Fruit fly (Drosophila melanogaster) whole organism, embryonic: ENCODE data around the gene Best4.

Source experiments
- Antp ChIP-seq: fragments of 200-800 bp; sonication (Bioruptor generic); optimal IDR thresholded peaks from 3 replicates; lab custom pipeline; 2016; ENCODE audit warnings: missing biosample characterization, missing genetic modification characterization
- Awh ChIP-seq: fragments of 200-800 bp; sonication (Bioruptor generic); IDR thresholded peaks from 2 replicates; pipeline ENCODE4, ENCODE4 v1.3.6; 2022; ENCODE audit warnings: missing biosample characterization, missing genetic modification characterization
- CG10209 ChIP-seq: fragments of 200-800 bp; sonication (Bioruptor generic); optimal IDR thresholded peaks from 3 replicates; lab custom pipeline; 2017; ENCODE audit warnings: missing biosample characterization, mild to moderate bottlenecking, missing genetic modification characterization, missing genetic modification reagents
- CG10543 ChIP-seq: fragments of 200-800 bp; sonication (Bioruptor generic); optimal IDR thresholded peaks from 3 replicates; lab custom pipeline; 2017; ENCODE audit warnings: missing biosample characterization, mild to moderate bottlenecking, missing genetic modification characterization, moderate library complexity
- CG11456 ChIP-seq: fragments of 200-800 bp; sonication (Bioruptor generic); IDR thresholded peaks from 3 replicates; pipeline ENCODE4 v1.3.6; 2022; ENCODE audit warnings: missing biosample characterization, missing genetic modification characterization
- CG11695 ChIP-seq: fragments of 200-800 bp; sonication (Bioruptor generic); IDR thresholded peaks from 3 replicates; pipeline ENCODE4 v1.3.6; 2022; ENCODE audit warnings: missing biosample characterization, missing genetic modification characterization
- CG1233 ChIP-seq: fragments of 200-800 bp; sonication (Bioruptor generic); optimal IDR thresholded peaks from 4 replicates; lab custom pipeline; 2018; ENCODE audit warnings: missing biosample characterization, mild to moderate bottlenecking, missing genetic modification characterization
- CG17361 ChIP-seq: fragments of 200-800 bp; sonication (Bioruptor generic); IDR thresholded peaks from 3 replicates; pipeline ENCODE4 v1.3.6; 2022; ENCODE audit warnings: missing biosample characterization, missing genetic modification characterization
- CG17802 ChIP-seq: fragments of 200-800 bp; sonication (Bioruptor generic); optimal IDR thresholded peaks from 2 replicates; lab custom pipeline; 2018; ENCODE audit warnings: missing biosample characterization, mild to moderate bottlenecking, missing genetic modification characterization, moderate library complexity
- CG32772 ChIP-seq: fragments of 200-800 bp; sonication (Bioruptor generic); IDR thresholded peaks from 2 replicates; pipeline ENCODE4 v1.3.6; 2022; ENCODE audit warnings: missing biosample characterization, missing genetic modification characterization
- CG6765 ChIP-seq: fragments of 200-800 bp; sonication (Bioruptor generic); optimal IDR thresholded peaks from 3 replicates; lab custom pipeline; 2017; ENCODE audit warnings: missing biosample characterization, mild to moderate bottlenecking, missing genetic modification characterization
- CG8388 ChIP-seq: fragments of 200-800 bp; sonication (Bioruptor generic); optimal IDR thresholded peaks from 2 replicates; lab custom pipeline; 2019; ENCODE audit warnings: missing biosample characterization, mild to moderate bottlenecking, missing genetic modification characterization, moderate library complexity
- CoRest ChIP-seq: fragments of 200-800 bp; sonication (Bioruptor generic); optimal IDR thresholded peaks from 3 replicates; lab custom pipeline; 2018; ENCODE audit warnings: missing biosample characterization, mild to moderate bottlenecking, missing genetic modification characterization, moderate library complexity
- D19A ChIP-seq: fragments of 200-800 bp; optimal IDR thresholded peaks from 3 replicates; lab custom pipeline; 2019; ENCODE audit warnings: missing biosample characterization, mild to moderate bottlenecking, missing genetic modification characterization, moderate library complexity
- Eip74EF ChIP-seq, 2 experiments: fragments of 200-800 bp in 1 of 2; fragments of >200 bp in 1 of 2; sonication (Bioruptor generic) in 1 of 2; optimal IDR thresholded peaks; 2 replicates each; lab custom pipeline; 2017 to 2019; ENCODE audit warnings: missing biosample characterization in 2 of 2, missing genetic modification characterization in 2 of 2, mild to moderate bottlenecking in 1 of 2, moderate library complexity in 1 of 2
- Fer1 ChIP-seq: fragments of 200-800 bp; sonication (Bioruptor generic); optimal IDR thresholded peaks from 2 replicates; lab custom pipeline; 2017; ENCODE audit warnings: missing biosample characterization, mild to moderate bottlenecking, missing genetic modification characterization
- HLH54F ChIP-seq: fragments of 200-800 bp; sonication (Bioruptor generic); optimal IDR thresholded peaks from 3 replicates; lab custom pipeline; 2016; ENCODE audit warnings: missing biosample characterization, missing genetic modification characterization
- Hr78 ChIP-seq, 2 experiments: fragments of 200-800 bp in 1 of 2; fragments of >200 bp in 1 of 2; sonication (Bioruptor generic) in 1 of 2; optimal IDR thresholded peaks; 2 replicates each; lab custom pipeline; 2017 to 2019; ENCODE audit warnings: missing biosample characterization in 2 of 2, missing genetic modification characterization in 2 of 2, mild to moderate bottlenecking in 1 of 2, moderate library complexity in 1 of 2
- Mad ChIP-seq: fragments of 200-800 bp; sonication (Bioruptor generic); optimal IDR thresholded peaks from 2 replicates; lab custom pipeline; 2016; ENCODE audit warnings: missing biosample characterization, missing genetic modification characterization
- Myb ChIP-seq: fragments of 200-800 bp; sonication (Bioruptor generic); optimal IDR thresholded peaks from 2 replicates; lab custom pipeline; 2016; ENCODE audit warnings: missing biosample characterization, missing genetic modification characterization
- Nf-YB ChIP-seq: fragments of 200-800 bp; sonication (Bioruptor generic); optimal IDR thresholded peaks from 3 replicates; lab custom pipeline; 2019; ENCODE audit warnings: missing biosample characterization, mild to moderate bottlenecking, missing genetic modification characterization, moderate library complexity
- Optix ChIP-seq: fragments of 200-800 bp; sonication (Bioruptor generic); IDR thresholded peaks from 3 replicates; pipeline ENCODE4 v1.3.6; 2022; ENCODE audit warnings: missing biosample characterization, missing genetic modification characterization
- PHDP ChIP-seq: fragments of 200-800 bp; sonication (Bioruptor generic); optimal IDR thresholded peaks from 3 replicates; lab custom pipeline; 2018; ENCODE audit warnings: missing biosample characterization, mild to moderate bottlenecking, missing genetic modification characterization, moderate library complexity
- Scr ChIP-seq: fragments of 200-800 bp; sonication (Bioruptor generic); IDR thresholded peaks from 2 replicates; pipeline ENCODE4 v1.3.6; 2022; ENCODE audit warnings: missing biosample characterization, missing genetic modification characterization; ENCODE audit not compliant: partially characterized antibody
- Sox102F ChIP-seq: fragments of 200-800 bp; sonication (Bioruptor generic); optimal IDR thresholded peaks from 2 replicates; lab custom pipeline; 2018; ENCODE audit warnings: missing biosample characterization, mild to moderate bottlenecking, missing genetic modification characterization, moderate library complexity
- Xbp1 ChIP-seq: fragments of 200-800 bp; sonication (Bioruptor generic); optimal IDR thresholded peaks from 3 replicates; lab custom pipeline; 2016; ENCODE audit warnings: missing biosample characterization, mild to moderate bottlenecking, missing genetic modification characterization
- Xrp1 ChIP-seq: fragments of 200-800 bp; sonication (Bioruptor generic); IDR thresholded peaks from 2 replicates; pipeline ENCODE4 v1.3.6; 2022; ENCODE audit warnings: missing biosample characterization, missing genetic modification characterization
- bowl ChIP-seq: fragments of 200-800 bp; sonication (Bioruptor generic); IDR thresholded peaks from 2 replicates; pipeline ENCODE4 v1.3.6; 2022; ENCODE audit warnings: missing biosample characterization, missing genetic modification characterization
- ci ChIP-seq: fragments of 200-800 bp; sonication (Bioruptor generic); IDR thresholded peaks from 3 replicates; pipeline ENCODE4 v1.3.6; 2022; ENCODE audit warnings: missing biosample characterization, missing genetic modification characterization
- crc ChIP-seq: fragments of 200-800 bp; sonication (Bioruptor generic); optimal IDR thresholded peaks from 2 replicates; lab custom pipeline; 2016; ENCODE audit warnings: missing biosample characterization, missing genetic modification characterization
- da ChIP-seq: fragments of 200-800 bp; sonication (Bioruptor generic); optimal IDR thresholded peaks from 2 replicates; lab custom pipeline; 2016; ENCODE audit warnings: missing biosample characterization, missing genetic modification characterization
- dimm ChIP-seq: fragments of 200-800 bp; sonication (Bioruptor generic); IDR thresholded peaks from 2 replicates; pipeline ENCODE4 v1.3.6; 2022; ENCODE audit warnings: missing biosample characterization, missing genetic modification characterization
- dpn ChIP-seq, 2 experiments: fragments of 200-800 bp; sonication (Bioruptor generic); optimal IDR thresholded peaks; 3 replicates each; lab custom pipeline; 2016; ENCODE audit warnings: missing biosample characterization in 2 of 2, missing genetic modification characterization in 2 of 2
- h ChIP-seq: fragments of >200 bp; optimal IDR thresholded peaks from 2 replicates; lab custom pipeline; 2017
- hth ChIP-seq: fragments of >200 bp; optimal IDR thresholded peaks from 2 replicates; lab custom pipeline; 2017; ENCODE audit warnings: inconsistent platforms
- kah ChIP-seq: fragments of 200-800 bp; sonication (Bioruptor generic); optimal IDR thresholded peaks from 2 replicates; lab custom pipeline; 2018; ENCODE audit warnings: missing biosample characterization, mild to moderate bottlenecking, missing genetic modification characterization
- nerfin-1 ChIP-seq: fragments of 200-800 bp; sonication (Bioruptor generic); optimal IDR thresholded peaks from 3 replicates; lab custom pipeline; 2019; ENCODE audit warnings: missing biosample characterization, mild to moderate bottlenecking, missing genetic modification characterization, moderate library complexity
- nmo ChIP-seq: fragments of 200-800 bp; sonication (Bioruptor generic); optimal IDR thresholded peaks from 2 replicates; lab custom pipeline; 2018; ENCODE audit warnings: missing biosample characterization, mild to moderate bottlenecking, missing genetic modification characterization, moderate library complexity
- odd ChIP-seq: fragments of 200-800 bp; sonication (Bioruptor generic); optimal IDR thresholded peaks from 2 replicates; lab custom pipeline; 2017; ENCODE audit warnings: missing biosample characterization, mild to moderate bottlenecking, missing genetic modification characterization
- onecut ChIP-seq: fragments of 200-800 bp; sonication (Bioruptor generic); IDR thresholded peaks from 2 replicates; pipeline ENCODE4 v1.3.6; 2022; ENCODE audit warnings: missing biosample characterization, missing genetic modification characterization
- org-1 ChIP-seq: fragments of 200-800 bp; sonication (Bioruptor generic); optimal IDR thresholded peaks from 2 replicates; lab custom pipeline; 2017; ENCODE audit warnings: missing biosample characterization, missing genetic modification characterization
- ranshi ChIP-seq: fragments of 200-800 bp; sonication (Bioruptor generic); IDR thresholded peaks from 2 replicates; pipeline ENCODE4 v1.3.6; 2022; ENCODE audit warnings: missing biosample characterization, missing genetic modification characterization
- row ChIP-seq: fragments of 200-800 bp; sonication (Bioruptor generic); IDR thresholded peaks from 3 replicates; pipeline ENCODE4 v1.3.6; 2022; ENCODE audit warnings: missing biosample characterization, missing genetic modification characterization
- schlank ChIP-seq: fragments of 200-800 bp; sonication (Bioruptor generic); optimal IDR thresholded peaks from 2 replicates; lab custom pipeline; 2018; ENCODE audit warnings: missing biosample characterization, mild to moderate bottlenecking, missing genetic modification characterization
- ssp ChIP-seq: fragments of 200-800 bp; sonication (Bioruptor generic); IDR thresholded peaks from 2 replicates; pipeline ENCODE4 v1.3.6; 2022; ENCODE audit warnings: missing biosample characterization, missing genetic modification characterization
- sug ChIP-seq: fragments of 200-800 bp; optimal IDR thresholded peaks from 2 replicates; lab custom pipeline; 2019; ENCODE audit warnings: missing biosample characterization, mild to moderate bottlenecking, missing genetic modification characterization, moderate library complexity
- tll ChIP-seq, 2 experiments: fragments of 200-800 bp in 1 of 2; fragments of >200 bp in 1 of 2; sonication (Bioruptor generic) in 1 of 2; optimal IDR thresholded peaks; 2 replicates each; lab custom pipeline; 2017 to 2019; ENCODE audit warnings: missing biosample characterization in 2 of 2, missing genetic modification characterization in 2 of 2, mild to moderate bottlenecking in 1 of 2, moderate library complexity in 1 of 2
- vnd ChIP-seq: fragments of 200-800 bp; sonication (Bioruptor generic); IDR thresholded peaks from 3 replicates; pipeline ENCODE4 v1.3.6; 2022; ENCODE audit warnings: missing biosample characterization, missing genetic modification characterization; ENCODE audit not compliant: partially characterized antibody

The Best4 gene

DNA sequence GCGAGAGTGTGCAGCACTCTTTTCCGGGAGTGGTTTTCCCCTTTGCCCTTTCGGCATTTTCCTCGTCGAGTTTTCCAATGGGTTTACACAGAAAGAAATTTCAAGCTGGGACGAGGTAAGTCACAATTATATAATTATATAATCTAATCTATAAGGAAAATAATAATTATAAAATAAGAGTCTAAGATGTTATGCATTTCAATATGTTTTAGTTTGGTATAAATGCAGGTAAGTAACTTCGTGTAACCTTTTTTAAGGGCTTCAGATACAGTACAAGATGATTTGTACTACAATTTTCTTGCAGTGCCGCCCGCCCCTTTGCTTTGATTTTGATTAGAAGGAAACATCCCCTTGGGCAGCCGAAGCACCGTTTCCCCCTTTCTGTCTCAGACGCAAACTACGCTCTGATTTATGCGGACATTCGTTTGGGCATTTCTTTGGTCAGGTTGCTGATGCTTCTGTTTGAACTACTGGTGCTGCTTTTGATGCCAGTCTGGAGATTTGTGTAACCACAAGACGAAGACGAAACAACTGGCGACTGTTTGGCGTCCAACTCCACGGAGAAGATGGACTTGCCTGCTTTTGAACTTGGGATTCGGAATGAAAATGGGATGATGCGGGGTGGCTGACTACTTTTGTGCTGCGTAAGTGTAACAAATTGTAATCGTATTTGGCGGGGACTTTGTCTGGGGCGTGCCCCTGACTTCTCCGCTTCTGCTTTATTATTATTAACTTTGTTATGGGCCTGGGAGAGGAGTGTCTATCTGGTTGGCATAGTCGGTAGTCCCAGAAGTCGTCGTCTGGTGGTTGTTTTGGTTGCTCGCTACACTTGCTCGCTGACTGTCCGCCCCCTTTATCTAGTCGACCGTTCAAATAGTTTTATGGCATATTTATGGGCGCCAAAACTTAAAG, 13.0 kb downstream of the Best4 start (continued):
- TF ChIP-seq CG10543 (GFP tag; lab: Kevin White, UChicago) (no peak), da (no peak), org-1 (GFP tag; lab: Kevin White, UChicago) (peak; percentile 9), Xrp1 (peak; percentile 87), CG11456 (GFP tag; lab: Robert Waterston, UW) (no peak), Myb (GFP tag; lab: Kevin White, UChicago) (no peak), CoRest (tag; lab: Kevin White, UChicago) (peak; percentile 67), dimm (no peak), h (no peak), CG8388 (GFP tag; lab: Kevin White, UChicago) (peak; percentile 52), kah (peak; percentile 12), Fer1 (GFP tag; lab: Kevin White, UChicago) (no peak), dpn (GFP tag; optimal IDR thresholded peaks at IDR 0.05; lab: Kevin White, UChicago) (peak in 1 of 2 experiments; percentile 48), Hr78 (GFP tag; optimal IDR thresholded peaks at IDR 0.05; lab: Kevin White, UChicago) (peak in 1 of 2 experiments; percentile 24), nerfin-1 (tag; lab: Kevin White, UChicago) (peak; percentile 71), ssp (GFP tag; lab: Robert Waterston, UW) (peak; percentile 53), tll (GFP tag; optimal IDR thresholded peaks at IDR 0.05; lab: Kevin White, UChicago) (no peak), vnd (GFP tag; lab: Robert Waterston, UW) (no peak), Scr (no peak), row (peak; percentile 82), nmo (GFP tag; lab: Kevin White, UChicago) (peak; percentile 81), CG1233 (GFP tag; lab: Kevin White, UChicago) (peak; percentile 60), CG32772 (0 out of 2 replicates have a peak, but pooled peaks have one; percentile 18), Nf-YB (GFP tag; lab: Kevin White, UChicago) (peak; percentile 44), Antp (GFP tag; lab: Kevin White, UChicago) (no peak), crc (no peak), ranshi (GFP tag; lab: Robert Waterston, UW) (peak; percentile 58; the same call in 1 of the 2 replicates), Sox102F (GFP tag; lab: Kevin White, UChicago) (peak; percentile 55), Awh (peak; percentile 52; the same call in 1 of the 2 replicates), Xbp1 (GFP tag; lab: Kevin White, UChicago) (peak; percentile 51), CG11695 (0 out of 3 replicates have a peak, but pooled peaks have one; percentile 31), D19A (tag; lab: Kevin White, UChicago) (peak; percentile 79), HLH54F (no peak), bowl (GFP tag; lab: Robert Waterston, UW) (no peak), Optix (GFP tag; lab: Robert Waterston, UW) (peak; percentile 26; the same call in 1 of the 3 replicates), Mad (GFP tag; lab: Kevin White, UChicago) (no peak), CG6765 (GFP tag; lab: Kevin White, UChicago) (no peak), schlank (no peak), CG17361 (GFP tag; lab: Robert Waterston, UW) (peak; percentile 83), onecut (peak; percentile 35; the same call in 1 of the 2 replicates), Eip74EF (GFP tag; optimal IDR thresholded peaks at IDR 0.05; lab: Kevin White, UChicago) (peak in 1 of 2 experiments; percentile 45), hth (lab: Kevin White, UChicago) (no peak), CG17802 (tag; lab: Kevin White, UChicago) (peak; percentile 20), sug (tag; lab: Kevin White, UChicago) (no peak), odd (GFP tag; lab: Kevin White, UChicago) (peak; percentile 46), CG10209 (peak; percentile 51), ci (GFP tag; lab: Robert Waterston, UW) (no peak), PHDP (tag; lab: Kevin White, UChicago) (peak; percentile 67)
